Fruit fly (Drosophila melanogaster) whole organism, adult: ENCODE data around the gene CG32847.

Experiments used
- CG11617 ChIP-seq: fragments of 200-800 bp; sonication (Bioruptor generic); optimal IDR thresholded peaks from 2 replicates; lab custom pipeline; 2017; ENCODE audit warnings: mild to moderate bottlenecking, missing biosample characterization, missing genetic modification reagents, missing genetic modification characterization
- CG12768 ChIP-seq: fragments of 200-800 bp; sonication (Bioruptor generic); optimal IDR thresholded peaks from 2 replicates; lab custom pipeline; 2017; ENCODE audit warnings: missing biosample characterization, missing genetic modification characterization, mild to moderate bottlenecking, moderate library complexity, missing genetic modification reagents
- CG14711 ChIP-seq: fragments of 200-800 bp; sonication (Bioruptor generic); optimal IDR thresholded peaks from 2 replicates; lab custom pipeline; 2018; ENCODE audit warnings: missing biosample characterization, mild to moderate bottlenecking, missing genetic modification characterization, moderate library complexity
- CG1620 ChIP-seq: fragments of 200-800 bp; sonication (Bioruptor generic); optimal IDR thresholded peaks from 2 replicates; lab custom pipeline; 2016; ENCODE audit warnings: missing biosample characterization, missing genetic modification characterization
- CG33017 ChIP-seq: fragments of 200-800 bp; sonication (Bioruptor generic); optimal IDR thresholded peaks from 2 replicates; lab custom pipeline; 2018; ENCODE audit warnings: missing biosample characterization, mild to moderate bottlenecking, missing genetic modification characterization, moderate library complexity
- CG5204 ChIP-seq: fragments of 200-800 bp; sonication (Bioruptor generic); optimal IDR thresholded peaks from 2 replicates; lab custom pipeline; 2016; ENCODE audit warnings: missing biosample characterization, missing genetic modification characterization
- CG7045 ChIP-seq: fragments of 200-800 bp; sonication (Bioruptor generic); optimal IDR thresholded peaks from 2 replicates; lab custom pipeline; 2017; ENCODE audit warnings: missing biosample characterization, mild to moderate bottlenecking, missing genetic modification characterization
- CG7101 ChIP-seq: fragments of 200-800 bp; sonication (Bioruptor generic); optimal IDR thresholded peaks from 2 replicates; lab custom pipeline; 2018; ENCODE audit warnings: missing biosample characterization, mild to moderate bottlenecking, missing genetic modification characterization, moderate library complexity
- Clk ChIP-seq: fragments of 200-800 bp; sonication (Bioruptor generic); optimal IDR thresholded peaks from 2 replicates; lab custom pipeline; 2017; ENCODE audit warnings: missing biosample characterization, missing genetic modification characterization
- Crg-1 ChIP-seq: fragments of 200-800 bp; sonication (Bioruptor generic); optimal IDR thresholded peaks from 2 replicates; lab custom pipeline; 2016; ENCODE audit warnings: missing biosample characterization, missing genetic modification characterization
- Hr96 ChIP-seq: fragments of 200-800 bp; sonication (Bioruptor generic); optimal IDR thresholded peaks from 2 replicates; lab custom pipeline; 2016; ENCODE audit warnings: missing biosample characterization, missing genetic modification characterization
- Mnt ChIP-seq: fragments of 200-800 bp; sonication (Bioruptor generic); optimal IDR thresholded peaks from 2 replicates; lab custom pipeline; 2016; ENCODE audit warnings: missing biosample characterization, mild to moderate bottlenecking, missing genetic modification characterization
- bab1 ChIP-seq: fragments of 200-800 bp; sonication (Bioruptor generic); optimal IDR thresholded peaks from 3 replicates; lab custom pipeline; 2019; ENCODE audit warnings: missing biosample characterization, mild to moderate bottlenecking, missing genetic modification characterization, moderate library complexity
- cic ChIP-seq: fragments of 200-800 bp; sonication (Bioruptor generic); optimal IDR thresholded peaks from 2 replicates; lab custom pipeline; 2017; ENCODE audit warnings: missing biosample characterization, mild to moderate bottlenecking, missing genetic modification characterization, moderate library complexity
- cnc ChIP-seq, 2 experiments: fragments of >200 bp; optimal IDR thresholded peaks; 2 replicates each; lab custom pipeline; 2017
- kay ChIP-seq: fragments of 200-800 bp; sonication (Bioruptor generic); peaks from one replicate; lab custom pipeline; 2016; ENCODE audit warnings: missing biosample characterization, missing genetic modification characterization, borderline replicate concordance
- ovo ChIP-seq: fragments of 200-800 bp; sonication (Bioruptor generic); optimal IDR thresholded peaks from 2 replicates; lab custom pipeline; 2016; ENCODE audit warnings: missing biosample characterization, missing genetic modification characterization
- pad ChIP-seq: fragments of 200-800 bp; sonication (Bioruptor generic); optimal IDR thresholded peaks from 3 replicates; lab custom pipeline; 2017; ENCODE audit warnings: missing biosample characterization, missing genetic modification characterization, mild to moderate bottlenecking, moderate library complexity, missing genetic modification reagents
- tj ChIP-seq: fragments of 200-800 bp; sonication (Bioruptor generic); optimal IDR thresholded peaks from 3 replicates; lab custom pipeline; 2017; ENCODE audit warnings: missing biosample characterization, mild to moderate bottlenecking, missing genetic modification characterization, moderate library complexity
- toe ChIP-seq: fragments of 200-800 bp; sonication (Bioruptor generic); optimal IDR thresholded peaks from 2 replicates; lab custom pipeline; 2016; ENCODE audit warnings: missing biosample characterization, missing genetic modification characterization

The CG32847 gene

dm6 chr3L:15101639-15102413 lies 19.5 kb upstream of the CG32847 start:
- TF ChIP-seq CG14711 (no peak), tj (peak; percentile 86)

dm6 chr3L:15102669-15103309 lies 18.6 kb upstream of the CG32847 start:
- TF ChIP-seq cnc (optimal IDR thresholded peaks at IDR 0.05; lab: Kevin White, UChicago) (no peak), CG5204 (no peak), pad (GFP tag; lab: Kevin White, UChicago) (peak; percentile 56), Hr96 (GFP tag; lab: Kevin White, UChicago) (no peak)

- TF ChIP-seq CG7101 (tag; lab: Kevin White, UChicago) = no peak
- peak; percentile 46 for TF ChIP-seq pad (GFP tag; lab: Kevin White, UChicago)
- TF ChIP-seq tj = peak; percentile 6
These were observed 17.2 kb upstream of the CG32847 start for dm6 chr3L:15103988-15104848.

- TF ChIP-seq CG7045 (GFP tag; lab: Kevin White, UChicago) = no peak
- TF ChIP-seq CG14711 = no peak
- no peak for TF ChIP-seq ovo (GFP tag; lab: Kevin White, UChicago)
- peak; percentile 38 for TF ChIP-seq Hr96 (GFP tag; lab: Kevin White, UChicago)
- TF ChIP-seq Mnt (GFP tag; lab: Kevin White, UChicago) = no peak
- TF ChIP-seq kay (GFP tag; lab: Kevin White, UChicago) = no peak
- peak; percentile 39 for TF ChIP-seq CG33017 (tag; lab: Kevin White, UChicago)
- TF ChIP-seq CG12768 = peak; percentile 22
- TF ChIP-seq CG7101 (tag; lab: Kevin White, UChicago) = peak; percentile 23
- peak; percentile 51 for TF ChIP-seq CG5204
These were observed 16.4 kb upstream of the CG32847 start for dm6 chr3L:15104849-15105555.

- TF ChIP-seq pad (GFP tag; lab: Kevin White, UChicago) (peak; percentile 26), tj (peak; percentile 94), CG11617 (GFP tag; lab: Kevin White, UChicago) (no peak), ovo (GFP tag; lab: Kevin White, UChicago) (peak; percentile 52)
These were observed 15.7 kb upstream of the CG32847 start, which contains the start of gene CG45071 for dm6 chr3L:15105566-15106207. Gene CG45071 (plus strand): TSS chr3L:15105882.

dm6 chr3L:15107158-15107775 lies 14.1 kb upstream of the CG32847 start:
- no peak for TF ChIP-seq toe (GFP tag; lab: Kevin White, UChicago)
- TF ChIP-seq bab1 (GFP tag; lab: Kevin White, UChicago) = no peak
- TF ChIP-seq Hr96 (GFP tag; lab: Kevin White, UChicago) = no peak
- peak; percentile 80 for TF ChIP-seq tj
- no peak for TF ChIP-seq CG12768
- no peak for TF ChIP-seq CG5204
- TF ChIP-seq ovo (GFP tag; lab: Kevin White, UChicago) = no peak
- TF ChIP-seq CG7101 (tag; lab: Kevin White, UChicago) = no peak

- TF ChIP-seq bab1 (GFP tag; lab: Kevin White, UChicago) (peak; percentile 52), Clk (GFP tag; lab: Kevin White, UChicago) (no peak), CG12768 (no peak), CG5204 (peak; percentile 7), toe (GFP tag; lab: Kevin White, UChicago) (peak; percentile 10), CG14711 (peak; percentile 60), cic (GFP tag; lab: Kevin White, UChicago) (no peak), CG33017 (tag; lab: Kevin White, UChicago) (peak; percentile 19), pad (GFP tag; lab: Kevin White, UChicago) (peak; percentile 66), Crg-1 (GFP tag; lab: Kevin White, UChicago) (no peak), CG1620 (GFP tag; lab: Kevin White, UChicago) (no peak), CG7045 (GFP tag; lab: Kevin White, UChicago) (peak; percentile 24), ovo (GFP tag; lab: Kevin White, UChicago) (no peak), Mnt (GFP tag; lab: Kevin White, UChicago) (no peak), CG11617 (GFP tag; lab: Kevin White, UChicago) (peak; percentile 63), Hr96 (GFP tag; lab: Kevin White, UChicago) (peak; percentile 7), cnc (optimal IDR thresholded peaks at IDR 0.05; lab: Kevin White, UChicago) (no peak), CG7101 (tag; lab: Kevin White, UChicago) (peak; percentile 64), tj (peak; percentile 5), kay (GFP tag; lab: Kevin White, UChicago) (peak; percentile 31)
These were observed 13.5 kb upstream of the CG32847 start for dm6 chr3L:15107776-15108379.
